Worm (Caenorhabditis elegans) whole organism, late embryonic: ENCODE measurements around the gene R09F10.1.

Experiments
- ama-1 ChIP-seq: fragments of 150-350 bp; optimal IDR thresholded peaks from 2 replicates; lab custom pipeline; 2014
- fkh-10 ChIP-seq: fragments of 150-350 bp; optimal IDR thresholded peaks from 2 replicates; lab custom pipeline; 2014; ENCODE audit warnings: missing biosample characterization, missing genetic modification reagents, missing genetic modification characterization
- pha-4 ChIP-seq: fragments of 150-350 bp; optimal IDR thresholded peaks from 2 replicates; lab custom pipeline; 2018; ENCODE audit warnings: missing biosample characterization, missing genetic modification reagents, missing genetic modification characterization

DNA sequence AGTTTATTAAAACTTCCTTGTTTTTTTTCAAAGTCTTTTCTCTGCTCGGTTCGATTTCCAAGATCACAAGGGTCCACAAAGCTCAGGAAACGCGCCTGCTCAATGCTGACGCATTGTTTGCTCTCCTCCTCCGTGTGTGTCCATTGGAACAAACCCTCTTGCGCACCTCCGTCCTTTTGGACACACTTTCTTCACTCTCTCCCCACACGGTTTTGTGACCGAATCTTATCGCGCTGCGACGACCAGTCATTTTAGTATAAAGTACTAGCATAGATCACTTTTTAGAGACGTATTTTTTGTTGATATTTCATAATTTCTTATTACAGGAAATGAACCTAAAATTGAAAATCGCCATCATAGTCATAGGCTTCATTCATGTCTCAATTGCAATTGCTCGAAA is 44.8 kb downstream of the R09F10.1 start:
- TF ChIP-seq fkh-10 = no peak
- no peak for TF ChIP-seq ama-1 (lab: Kevin White, UChicago)
- TF ChIP-seq pha-4 (tag; lab: Kevin White, UChicago) = no peak
